Fruit fly (Drosophila melanogaster) whole organism, embryonic: ENCODE results near the gene AANATL3.

Experiments
- Adf1 ChIP-seq: fragments of 200-800 bp; sonication (Bioruptor generic); IDR thresholded peaks from 2 replicates; pipeline ENCODE4 v1.3.6; 2022; ENCODE audit warnings: missing biosample characterization, missing genetic modification characterization
- Asciz ChIP-seq: fragments of 200-800 bp; sonication (Bioruptor generic); optimal IDR thresholded peaks from 2 replicates; lab custom pipeline; 2017; ENCODE audit warnings: missing biosample characterization, mild to moderate bottlenecking, missing genetic modification characterization, missing genetic modification reagents
- B-H1 ChIP-seq: fragments of 200-800 bp; sonication (Bioruptor generic); IDR thresholded peaks from 3 replicates; pipeline ENCODE4 v1.3.6; 2022; ENCODE audit warnings: missing biosample characterization, missing genetic modification characterization
- Bteb2 ChIP-seq: fragments of 200-800 bp; sonication (Bioruptor generic); optimal IDR thresholded peaks from 2 replicates; lab custom pipeline; 2016; ENCODE audit warnings: missing biosample characterization, missing genetic modification characterization
- CG10147 ChIP-seq: fragments of 200-800 bp; sonication (Bioruptor generic); optimal IDR thresholded peaks from 2 replicates; lab custom pipeline; 2019; ENCODE audit warnings: missing biosample characterization, mild to moderate bottlenecking, missing genetic modification characterization, moderate library complexity
- CG11560 ChIP-seq: fragments of 200-800 bp; sonication (Bioruptor generic); IDR thresholded peaks from 3 replicates; pipeline ENCODE4 v1.3.6; 2022; ENCODE audit warnings: missing biosample characterization, missing genetic modification characterization
- CG12155 ChIP-seq: fragments of 200-800 bp; sonication (Bioruptor generic); optimal IDR thresholded peaks from 3 replicates; lab custom pipeline; 2016; ENCODE audit warnings: missing biosample characterization, missing genetic modification characterization
- CG1233 ChIP-seq: fragments of 200-800 bp; sonication (Bioruptor generic); optimal IDR thresholded peaks from 4 replicates; lab custom pipeline; 2018; ENCODE audit warnings: missing biosample characterization, mild to moderate bottlenecking, missing genetic modification characterization
- CG13287 ChIP-seq: fragments of 200-800 bp; sonication (Bioruptor generic); IDR thresholded peaks from 2 replicates; pipeline ENCODE4 v1.3.6; 2022; ENCODE audit warnings: missing biosample characterization, missing genetic modification characterization; ENCODE audit not compliant: partially characterized antibody
- CG13894 ChIP-seq: fragments of 200-800 bp; sonication (Bioruptor generic); optimal IDR thresholded peaks from 3 replicates; lab custom pipeline; 2018; ENCODE audit warnings: missing biosample characterization, mild to moderate bottlenecking, missing genetic modification characterization, moderate library complexity
- CG15011 ChIP-seq: fragments of 200-800 bp; sonication (Bioruptor generic); optimal IDR thresholded peaks from 3 replicates; lab custom pipeline; 2018; ENCODE audit warnings: missing biosample characterization, mild to moderate bottlenecking, missing genetic modification characterization
- CG15269 ChIP-seq: fragments of 200-800 bp; sonication (Bioruptor generic); optimal IDR thresholded peaks from 2 replicates; lab custom pipeline; 2018; ENCODE audit warnings: missing biosample characterization, mild to moderate bottlenecking, missing genetic modification characterization, moderate library complexity
- CG1792 ChIP-seq: fragments of 200-800 bp; sonication (Bioruptor generic); optimal IDR thresholded peaks from 2 replicates; lab custom pipeline; 2016; ENCODE audit warnings: missing biosample characterization, missing genetic modification characterization
- CG32767 ChIP-seq: fragments of 200-800 bp; sonication (Bioruptor generic); IDR thresholded peaks from 2 replicates; pipeline ENCODE4 v1.3.6; 2022; ENCODE audit warnings: missing biosample characterization, missing genetic modification characterization
- CG34376 ChIP-seq: fragments of 200-800 bp; sonication (Bioruptor generic); optimal IDR thresholded peaks from 2 replicates; lab custom pipeline; 2018; ENCODE audit warnings: missing biosample characterization, mild to moderate bottlenecking, missing genetic modification characterization
- CG4424 ChIP-seq: fragments of 200-800 bp; sonication (Bioruptor generic); optimal IDR thresholded peaks from 3 replicates; lab custom pipeline; 2016; ENCODE audit warnings: missing biosample characterization, missing genetic modification characterization
- CG4854 ChIP-seq: fragments of 200-800 bp; sonication (Bioruptor generic); optimal IDR thresholded peaks from 2 replicates; lab custom pipeline; 2016; ENCODE audit warnings: missing biosample characterization, missing genetic modification characterization, inconsistent platforms
- CG5245 ChIP-seq: fragments of 200-800 bp; sonication (Bioruptor generic); optimal IDR thresholded peaks from 3 replicates; lab custom pipeline; 2016; ENCODE audit warnings: missing biosample characterization, missing genetic modification characterization
- CG7556 ChIP-seq: fragments of 200-800 bp; sonication (Bioruptor generic); optimal IDR thresholded peaks from 2 replicates; lab custom pipeline; 2017; ENCODE audit warnings: missing biosample characterization, mild to moderate bottlenecking, missing genetic modification characterization
- CG7786 ChIP-seq: fragments of 200-800 bp; sonication (Bioruptor generic); optimal IDR thresholded peaks from 2 replicates; lab custom pipeline; 2016; ENCODE audit warnings: missing biosample characterization, missing genetic modification characterization
- CG8765 ChIP-seq: fragments of 200-800 bp; sonication (Bioruptor generic); IDR thresholded peaks from 2 replicates; pipeline ENCODE4 v1.3.6; 2022; ENCODE audit warnings: missing biosample characterization, missing genetic modification characterization
- Dip3 ChIP-seq: fragments of 200-800 bp; sonication (Bioruptor generic); optimal IDR thresholded peaks from 3 replicates; lab custom pipeline; 2016; ENCODE audit warnings: missing biosample characterization, missing genetic modification characterization
- Ets65A ChIP-seq: fragments of 200-800 bp; sonication (Bioruptor generic); peaks from one replicate; lab custom pipeline; 2016; ENCODE audit warnings: missing biosample characterization, missing genetic modification characterization
- Hand ChIP-seq: fragments of 200-800 bp; sonication (Bioruptor generic); optimal IDR thresholded peaks from 2 replicates; lab custom pipeline; 2017; ENCODE audit warnings: mild to moderate bottlenecking, missing biosample characterization, missing genetic modification reagents, missing genetic modification characterization
- Lhr ChIP-seq: fragments of 200-800 bp; sonication (Bioruptor generic); optimal IDR thresholded peaks from 3 replicates; lab custom pipeline; 2017; ENCODE audit warnings: mild to moderate bottlenecking, missing biosample characterization, missing genetic modification reagents, missing genetic modification characterization
- Max ChIP-seq: fragments of 200-800 bp; sonication (Bioruptor generic); optimal IDR thresholded peaks from 2 replicates; lab custom pipeline; 2016; ENCODE audit warnings: missing biosample characterization, mild to moderate bottlenecking, missing genetic modification characterization
- Neu2 ChIP-seq: fragments of 200-800 bp; sonication (Bioruptor generic); optimal IDR thresholded peaks from 3 replicates; lab custom pipeline; 2016; ENCODE audit warnings: missing biosample characterization, missing genetic modification characterization, borderline replicate concordance
- Spps ChIP-seq: fragments of 200-800 bp; sonication (Bioruptor generic); optimal IDR thresholded peaks from 2 replicates; lab custom pipeline; 2018; ENCODE audit warnings: missing biosample characterization, mild to moderate bottlenecking, missing genetic modification characterization
- bowl ChIP-seq: fragments of 200-800 bp; sonication (Bioruptor generic); IDR thresholded peaks from 2 replicates; pipeline ENCODE4 v1.3.6; 2022; ENCODE audit warnings: missing biosample characterization, missing genetic modification characterization
- ftz-f1 ChIP-seq: fragments of 200-800 bp; sonication (Bioruptor generic); optimal IDR thresholded peaks from 2 replicates; lab custom pipeline; 2016; ENCODE audit warnings: missing biosample characterization, missing genetic modification characterization
- fu2 ChIP-seq: fragments of 200-800 bp; sonication (Bioruptor generic); optimal IDR thresholded peaks from 2 replicates; lab custom pipeline; 2016; ENCODE audit warnings: missing biosample characterization, missing genetic modification characterization
- gcm ChIP-seq: fragments of 200-800 bp; sonication (Bioruptor generic); optimal IDR thresholded peaks from 2 replicates; lab custom pipeline; 2019; ENCODE audit warnings: missing biosample characterization, mild to moderate bottlenecking, missing genetic modification characterization, moderate library complexity
- gro ChIP-seq: fragments of 200-800 bp; sonication (Bioruptor generic); optimal IDR thresholded peaks from 2 replicates; lab custom pipeline; 2016; ENCODE audit warnings: missing biosample characterization, missing genetic modification characterization
- jing ChIP-seq: fragments of 200-800 bp; sonication (Bioruptor generic); optimal IDR thresholded peaks from 2 replicates; lab custom pipeline; 2018; ENCODE audit warnings: missing biosample characterization, mild to moderate bottlenecking, missing genetic modification characterization
- lbe ChIP-seq: fragments of 200-800 bp; sonication (Bioruptor generic); optimal IDR thresholded peaks from 2 replicates; lab custom pipeline; 2016; ENCODE audit warnings: missing biosample characterization, mild to moderate bottlenecking, missing genetic modification characterization
- lilli ChIP-seq: fragments of 200-800 bp; sonication (Bioruptor generic); optimal IDR thresholded peaks from 3 replicates; lab custom pipeline; 2016; ENCODE audit warnings: missing biosample characterization, missing genetic modification characterization
- onecut ChIP-seq: fragments of 200-800 bp; sonication (Bioruptor generic); IDR thresholded peaks from 2 replicates; pipeline ENCODE4 v1.3.6; 2022; ENCODE audit warnings: missing biosample characterization, missing genetic modification characterization
- p53 ChIP-seq: fragments of 200-800 bp; sonication (Bioruptor generic); optimal IDR thresholded peaks from 2 replicates; lab custom pipeline; 2016; ENCODE audit warnings: missing biosample characterization, missing genetic modification characterization
- pfk ChIP-seq: fragments of 200-800 bp; sonication (Bioruptor generic); optimal IDR thresholded peaks from 2 replicates; lab custom pipeline; 2018; ENCODE audit warnings: missing biosample characterization, mild to moderate bottlenecking, missing genetic modification characterization, moderate library complexity
- sd ChIP-seq: fragments of 200-800 bp; sonication (Bioruptor generic); optimal IDR thresholded peaks from 3 replicates; lab custom pipeline; 2018; ENCODE audit warnings: missing biosample characterization, mild to moderate bottlenecking, missing genetic modification characterization, moderate library complexity
- sens-2 ChIP-seq: fragments of 200-800 bp; sonication (Bioruptor generic); IDR thresholded peaks from 2 replicates; pipeline ENCODE4 v1.3.6; 2022; ENCODE audit warnings: missing biosample characterization, missing genetic modification characterization
- stwl ChIP-seq: fragments of 200-800 bp; sonication (Bioruptor generic); optimal IDR thresholded peaks from 3 replicates; lab custom pipeline; 2018; ENCODE audit warnings: missing biosample characterization, mild to moderate bottlenecking, missing genetic modification characterization, moderate library complexity
- sug ChIP-seq: fragments of 200-800 bp; optimal IDR thresholded peaks from 2 replicates; lab custom pipeline; 2019; ENCODE audit warnings: missing biosample characterization, mild to moderate bottlenecking, missing genetic modification characterization, moderate library complexity
- ttk ChIP-seq: fragments of 200-800 bp; sonication (Bioruptor generic); IDR thresholded peaks from 2 replicates; pipeline ENCODE4 v2.1.2; 2022; ENCODE audit warnings: missing biosample characterization, missing genetic modification characterization
- yki ChIP-seq: fragments of >200 bp; optimal IDR thresholded peaks from 3 replicates; lab custom pipeline; 2018

Gene AANATL3

DNA sequence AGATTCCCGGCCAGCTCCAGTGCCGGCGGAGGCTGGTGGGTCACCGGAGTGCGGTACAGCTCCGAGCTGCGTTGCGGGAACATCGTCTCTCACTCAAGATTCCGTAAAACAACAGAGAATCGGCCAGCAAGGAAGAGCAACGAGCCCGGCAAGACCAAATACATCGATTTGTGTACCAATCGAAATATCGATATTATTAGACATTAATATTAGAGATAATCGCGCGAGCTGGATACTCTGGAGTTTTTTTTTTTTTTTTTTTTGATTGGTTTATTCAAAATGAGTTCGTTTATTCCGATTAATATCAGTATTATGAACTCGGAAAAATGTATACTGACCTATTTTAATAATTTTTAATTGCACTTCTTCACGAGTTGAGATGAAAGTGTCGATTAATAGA, 39.9 kb upstream of the AANATL3 start, which contains the start of gene vls (continued):
- TF ChIP-seq Neu2: no peak
- TF ChIP-seq yki (lab: Kevin White, UChicago): no peak
- peak; percentile 18 for TF ChIP-seq stwl (tag; lab: Kevin White, UChicago)
- no peak for TF ChIP-seq Adf1 (GFP tag; lab: Robert Waterston, UW)
- peak; percentile 86 for TF ChIP-seq CG13287 (GFP tag; lab: Robert Waterston, UW)
- TF ChIP-seq lbe (GFP tag; lab: Kevin White, UChicago): no peak
- TF ChIP-seq ftz-f1 (GFP tag; lab: Kevin White, UChicago): no peak
- TF ChIP-seq jing (GFP tag; lab: Kevin White, UChicago): no peak
- no peak for TF ChIP-seq CG13894 (tag; lab: Kevin White, UChicago)
- TF ChIP-seq CG7786 (GFP tag; lab: Kevin White, UChicago): no peak
- no peak for TF ChIP-seq p53 (GFP tag; lab: Kevin White, UChicago)
- TF ChIP-seq gro (GFP tag; lab: Kevin White, UChicago): no peak
- TF ChIP-seq CG8765 (GFP tag; lab: Robert Waterston, UW): no peak
- no peak for TF ChIP-seq ttk (GFP tag; lab: Robert Waterston, UW)
- no peak for TF ChIP-seq Ets65A
- no peak for TF ChIP-seq CG11560
- no peak for TF ChIP-seq Bteb2 (GFP tag; lab: Kevin White, UChicago)
- no peak for TF ChIP-seq CG15011 (GFP tag; lab: Kevin White, UChicago)
- no peak for TF ChIP-seq CG7556 (GFP tag; lab: Kevin White, UChicago)
- TF ChIP-seq pfk (GFP tag; lab: Kevin White, UChicago): no peak
- TF ChIP-seq CG5245 (GFP tag; lab: Kevin White, UChicago): no peak
- no peak for TF ChIP-seq CG32767
- TF ChIP-seq CG4424 (GFP tag; lab: Kevin White, UChicago): no peak
- TF ChIP-seq sens-2 (GFP tag; lab: Robert Waterston, UW): no peak
- no peak for TF ChIP-seq B-H1 (GFP tag; lab: Robert Waterston, UW)
- no peak for TF ChIP-seq CG4854
- no peak for TF ChIP-seq CG34376 (GFP tag; lab: Kevin White, UChicago)
- no peak for TF ChIP-seq onecut (GFP tag; lab: Robert Waterston, UW)
- no peak for TF ChIP-seq CG1792
- TF ChIP-seq Dip3 (GFP tag; lab: Kevin White, UChicago): no peak
- TF ChIP-seq Spps (tag; lab: Kevin White, UChicago): no peak
- TF ChIP-seq sd (tag; lab: Kevin White, UChicago): no peak
- TF ChIP-seq bowl: no peak
- no peak for TF ChIP-seq Max
- no peak for TF ChIP-seq Lhr
- no peak for TF ChIP-seq CG10147 (GFP tag; lab: Kevin White, UChicago)
- TF ChIP-seq CG1233 (GFP tag; lab: Kevin White, UChicago): no peak
- no peak for TF ChIP-seq fu2 (GFP tag; lab: Kevin White, UChicago)
- no peak for TF ChIP-seq sug (tag; lab: Kevin White, UChicago)
- TF ChIP-seq lilli (GFP tag; lab: Kevin White, UChicago): no peak
- TF ChIP-seq gcm: no peak
- TF ChIP-seq CG12155 (GFP tag; lab: Kevin White, UChicago): no peak
- TF ChIP-seq CG15269: no peak
- TF ChIP-seq Hand (GFP tag; lab: Kevin White, UChicago): no peak
- TF ChIP-seq Asciz: no peak
